Worm (Caenorhabditis elegans) whole organism, L4 larva: ENCODE results near the gene C15B12.8.

Experiments used
- ceh-82 ChIP-seq: sonication (generic microtip); optimal IDR thresholded peaks from 2 replicates; lab custom pipeline; 2017; ENCODE audit warnings: missing biosample characterization, missing genetic modification characterization
- fos-1 ChIP-seq: fragments of 150-350 bp; optimal IDR thresholded peaks from 2 replicates; lab custom pipeline; 2014; ENCODE audit warnings: missing biosample characterization, missing genetic modification characterization
- gei-8 ChIP-seq: fragments of 200-800 bp; sonication (Bioruptor generic); optimal IDR thresholded peaks from 2 replicates; lab custom pipeline; 2018; ENCODE audit warnings: mild to moderate bottlenecking, missing genetic modification characterization, missing compliant biosample characterization
- nhr-237 ChIP-seq: sonication (generic microtip); optimal IDR thresholded peaks from 2 replicates; lab custom pipeline; 2017; ENCODE audit warnings: missing biosample characterization, missing genetic modification characterization
- spr-3 ChIP-seq: fragments of 200-800 bp; sonication (Bioruptor generic); optimal IDR thresholded peaks from 2 replicates; lab custom pipeline; 2018; ENCODE audit warnings: mild to moderate bottlenecking, missing genetic modification characterization, missing compliant biosample characterization
- unc-62 ChIP-seq, 3 experiments: fragments of 150-350 bp in 1 of 3; sonication (generic microtip); optimal IDR thresholded peaks in 2 of 3; peaks in 1 of 3; 1 replicate in 1 of 3; 2 replicates in 2 of 3; lab custom pipeline; 2014 to 2017; ENCODE audit warnings: missing biosample characterization in 3 of 3, missing genetic modification characterization in 3 of 3, missing genetic modification reagents in 3 of 3, missing genotype in 1 of 3

ce11 chrX:6448866-6449400 is 25.1 kb upstream of the C15B12.8 start, which contains the start of gene fah-1:
- TF ChIP-seq ceh-82 (tag; lab: Kevin White, UChicago) (no peak), fos-1 (tag; lab: Kevin White, UChicago) (no peak), spr-3 (GFP tag; lab: Kevin White, UChicago) (no peak), unc-62 (GFP tag; optimal IDR thresholded peaks at IDR 0.05 in 1 of 2; lab: Kevin White, UChicago) (no peak), unc-62 (tag; optimal IDR thresholded peaks at IDR 0.05; lab: Kevin White, UChicago) (no peak), gei-8 (GFP tag; lab: Kevin White, UChicago) (no peak), nhr-237 (tag; lab: Kevin White, UChicago) (no peak)
